Worm (Caenorhabditis elegans): ENCODE data around the gene srv-14.
"Not testable (repeated sequence)": the region's sequence is repeated elsewhere in the genome, so short reads cannot be mapped to it uniquely, and the experiment has no call there.

DNA sequence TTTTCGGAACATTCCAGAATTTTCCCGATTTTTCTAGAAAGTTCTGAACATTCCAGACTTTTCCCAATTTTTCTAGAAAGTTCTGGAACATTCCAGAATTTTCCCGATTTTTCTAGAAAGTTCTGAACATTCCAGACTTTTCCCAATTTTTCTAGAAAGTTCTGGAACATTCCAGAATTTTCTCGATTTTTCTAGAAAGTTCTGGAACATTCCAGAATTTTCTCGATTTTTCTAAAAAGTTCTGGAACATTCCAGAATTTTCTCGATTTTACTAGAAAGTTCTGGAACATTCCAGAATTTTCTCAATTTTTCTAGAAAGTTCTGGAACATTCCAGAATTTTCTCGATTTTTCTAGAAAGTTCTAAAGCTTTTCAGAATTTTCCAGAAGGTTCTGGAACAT lies 1.8 kb upstream of the srv-14 start:
- not testable (repeated sequence) for TF ChIP-seq syd-9 (tag; optimal IDR thresholded peaks at IDR 0.05); hlh-13 (GFP tag; optimal IDR thresholded peaks at IDR 0.05); ceh-34 (tag; optimal IDR thresholded peaks at IDR 0.05); nhr-11 (tag; optimal IDR thresholded peaks at IDR 0.05); ama-1 (optimal IDR thresholded peaks at IDR 0.05); ceh-18 (tag; optimal IDR thresholded peaks at IDR 0.05); ets-4 (tag; optimal IDR thresholded peaks at IDR 0.05); fax-1 (tag; optimal IDR thresholded peaks at IDR 0.05)

Data from whole organism, late embryonic.